Worm (Caenorhabditis elegans): ENCODE measurements around the gene ZC262.4.

ZC262.4 gene

ce11 chrIII:8299078-8299587 is 35.2 kb downstream of the ZC262.4 start:
- TF ChIP-seq egl-27 (tag; optimal IDR thresholded peaks at IDR 0.05) (no peak), Y55F3AM.14 (GFP tag; optimal IDR thresholded peaks at IDR 0.05) (no peak), sma-3 (GFP tag; optimal IDR thresholded peaks at IDR 0.05) (no peak), ceh-16 (tag; optimal IDR thresholded peaks at IDR 0.05) (no peak), elt-1 (tag; optimal IDR thresholded peaks at IDR 0.05) (no peak), F13H6.1 (tag; optimal IDR thresholded peaks at IDR 0.05) (no peak), sem-4 (tag; optimal IDR thresholded peaks at IDR 0.05) (no peak), dmd-4 (tag; optimal IDR thresholded peaks at IDR 0.05) (no peak), fos-1 (tag; optimal IDR thresholded peaks at IDR 0.05) (no peak), lin-39 (tag; optimal IDR thresholded peaks at IDR 0.05) (no peak), ztf-4 (tag; optimal IDR thresholded peaks at IDR 0.05) (no peak), lin-13 (GFP tag; optimal IDR thresholded peaks at IDR 0.05) (no peak), zag-1 (tag; optimal IDR thresholded peaks at IDR 0.05) (no peak)

ce11 chrIII:8298216-8298920 is 36.0 kb downstream of the ZC262.4 start:
- TF ChIP-seq nhr-21 (tag; optimal IDR thresholded peaks at IDR 0.05): no peak
- no peak for TF ChIP-seq crh-2 (tag; optimal IDR thresholded peaks at IDR 0.05)
- TF ChIP-seq Y55F3AM.14 (GFP tag; optimal IDR thresholded peaks at IDR 0.05): no peak
- no peak for TF ChIP-seq unc-55 (GFP tag; optimal IDR thresholded peaks at IDR 0.05)
- TF ChIP-seq blmp-1 (tag; optimal IDR thresholded peaks at IDR 0.05; ENCODE audit: insufficient read depth): no peak
- peak; percentile 24 for TF ChIP-seq fos-1 (tag; optimal IDR thresholded peaks at IDR 0.05)

- TF ChIP-seq egl-27 (tag; optimal IDR thresholded peaks at IDR 0.05) (no peak), fos-1 (tag; optimal IDR thresholded peaks at IDR 0.05) (peak; percentile 56)
Observed at ce11 chrIII:8293260-8293659, 41.1 kb downstream of the ZC262.4 start.

- TF ChIP-seq ceh-16 (tag; optimal IDR thresholded peaks at IDR 0.05) (no peak), lin-13 (GFP tag; optimal IDR thresholded peaks at IDR 0.05) (no peak), ztf-1 (GFP tag; conservative IDR thresholded peaks at IDR 0.05) (no peak), C34F6.9 (tag; optimal IDR thresholded peaks at IDR 0.05) (no peak), unc-55 (GFP tag; optimal IDR thresholded peaks at IDR 0.05) (peak; percentile 27), nhr-23 (tag; optimal IDR thresholded peaks at IDR 0.05) (no peak), skn-1 (tag; optimal IDR thresholded peaks at IDR 0.05) (no peak), fos-1 (tag; optimal IDR thresholded peaks at IDR 0.05) (peak; percentile 98), gmeb-1 (tag; optimal IDR thresholded peaks at IDR 0.05) (peak; percentile 10), sma-9 (GFP tag; optimal IDR thresholded peaks at IDR 0.05) (peak; percentile 11), sma-9 (tag; optimal IDR thresholded peaks at IDR 0.05) (no peak)
Observed at ce11 chrIII:8291268-8292032, 42.9 kb downstream of the ZC262.4 start.

- TF ChIP-seq R02D3.7 (tag; optimal IDR thresholded peaks at IDR 0.05) (no peak), ZK546.5 (tag; optimal IDR thresholded peaks at IDR 0.05) (no peak), unc-62 (GFP tag; optimal IDR thresholded peaks at IDR 0.05) (no peak), F13H6.1 (tag; optimal IDR thresholded peaks at IDR 0.05) (no peak)
Observed at ce11 chrIII:8289181-8289580, 45.2 kb downstream of the ZC262.4 start.

- TF ChIP-seq dmd-4 (tag; optimal IDR thresholded peaks at IDR 0.05) (no peak), mab-5 (tag; optimal IDR thresholded peaks at IDR 0.05) (peak; percentile 74), aly-2 (tag; optimal IDR thresholded peaks at IDR 0.05) (no peak), nhr-10 (tag; optimal IDR thresholded peaks at IDR 0.05) (no peak), nhr-129 (tag; optimal IDR thresholded peaks at IDR 0.05) (peak; percentile 42), lsy-2 (tag; optimal IDR thresholded peaks at IDR 0.05) (peak in 1 of 2 experiments; percentile 49), Y55F3AM.14 (GFP tag; optimal IDR thresholded peaks at IDR 0.05) (peak; percentile 36), lin-13 (GFP tag; optimal IDR thresholded peaks at IDR 0.05) (no peak), unc-62 (GFP tag; optimal IDR thresholded peaks at IDR 0.05) (peak; percentile 11), F13H6.1 (tag; optimal IDR thresholded peaks at IDR 0.05) (peak; percentile 61), zag-1 (tag; optimal IDR thresholded peaks at IDR 0.05) (peak; percentile 41), mdl-1 (tag; optimal IDR thresholded peaks at IDR 0.05) (peak in 1 of 2 experiments; percentile 14), C34F6.9 (tag; optimal IDR thresholded peaks at IDR 0.05) (peak; percentile 43), ama-1 (optimal IDR thresholded peaks at IDR 0.05) (no peak), ceh-16 (tag; optimal IDR thresholded peaks at IDR 0.05) (no peak)
Observed at ce11 chrIII:8287519-8287918, 46.8 kb downstream of the ZC262.4 start.

All from whole organism, L2 larva.